Worm (Caenorhabditis elegans) whole organism, L2 larva: ENCODE results near the gene npp-15.

Experiments used
- C34F6.9 ChIP-seq: fragments of 150-350 bp; optimal IDR thresholded peaks from 2 replicates; lab custom pipeline; 2014; ENCODE audit warnings: missing biosample characterization, missing genetic modification characterization
- F13H6.1 ChIP-seq: sonication (generic microtip); optimal IDR thresholded peaks from 2 replicates; lab custom pipeline; 2016; ENCODE audit warnings: missing genetic modification characterization, missing compliant biosample characterization
- R02D3.7 ChIP-seq: fragments of 150-350 bp; optimal IDR thresholded peaks from 2 replicates; lab custom pipeline; 2014; ENCODE audit warnings: missing biosample characterization, missing genetic modification characterization
- Y55F3AM.14 ChIP-seq: fragments of 200-800 bp; sonication (Bioruptor generic); optimal IDR thresholded peaks from 2 replicates; lab custom pipeline; 2018; ENCODE audit warnings: mild to moderate bottlenecking, missing genetic modification characterization, missing compliant biosample characterization
- ZK546.5 ChIP-seq: sonication (generic microtip); optimal IDR thresholded peaks from 2 replicates; lab custom pipeline; 2017; ENCODE audit warnings: missing biosample characterization, missing genetic modification characterization
- alr-1 ChIP-seq: fragments of 150-350 bp; optimal IDR thresholded peaks from 2 replicates; lab custom pipeline; 2014; ENCODE audit warnings: missing biosample characterization, missing genetic modification characterization
- ama-1 ChIP-seq: fragments of 150-350 bp; optimal IDR thresholded peaks from 2 replicates; lab custom pipeline; 2018; ENCODE audit warnings: inconsistent platforms
- blmp-1 ChIP-seq: sonication (generic microtip); optimal IDR thresholded peaks from 2 replicates; lab custom pipeline; 2017; ENCODE audit warnings: missing genetic modification characterization, mild to moderate bottlenecking, missing compliant biosample characterization, antibody characterized with exemption, moderate library complexity; ENCODE audit not compliant: insufficient read depth
- ceh-16 ChIP-seq: fragments of 150-350 bp; optimal IDR thresholded peaks from 2 replicates; lab custom pipeline; 2014; ENCODE audit warnings: missing biosample characterization, missing genetic modification characterization
- ceh-82 ChIP-seq: fragments of 150-350 bp; optimal IDR thresholded peaks from 2 replicates; lab custom pipeline; 2014; ENCODE audit warnings: missing biosample characterization, missing genetic modification characterization
- crh-2 ChIP-seq: sonication (generic microtip); optimal IDR thresholded peaks from 2 replicates; lab custom pipeline; 2017; ENCODE audit warnings: missing biosample characterization, missing genetic modification characterization
- dmd-4 ChIP-seq: sonication (generic microtip); optimal IDR thresholded peaks from 2 replicates; lab custom pipeline; 2017; ENCODE audit warnings: missing biosample characterization, missing genetic modification characterization
- egl-27 ChIP-seq: sonication (generic microtip); optimal IDR thresholded peaks from 3 replicates; lab custom pipeline; 2017; ENCODE audit warnings: missing biosample characterization, missing genetic modification reagents, missing genetic modification characterization
- elt-1 ChIP-seq: fragments of 150-350 bp; optimal IDR thresholded peaks from 2 replicates; lab custom pipeline; 2014; ENCODE audit warnings: missing biosample characterization, missing genetic modification characterization
- elt-3 ChIP-seq: sonication (generic microtip); optimal IDR thresholded peaks from 2 replicates; lab custom pipeline; 2017; ENCODE audit warnings: missing biosample characterization, missing genetic modification characterization
- fos-1 ChIP-seq: fragments of 150-350 bp; optimal IDR thresholded peaks from 2 replicates; lab custom pipeline; 2014; ENCODE audit warnings: missing biosample characterization, missing genetic modification characterization
- gmeb-1 ChIP-seq: fragments of 150-350 bp; optimal IDR thresholded peaks from 2 replicates; lab custom pipeline; 2014; ENCODE audit warnings: missing biosample characterization, missing genetic modification characterization
- lin-11 ChIP-seq: fragments of 150-350 bp; sonication (generic microtip); optimal IDR thresholded peaks from 2 replicates; lab custom pipeline; 2014; ENCODE audit warnings: missing biosample characterization, missing genetic modification characterization, inconsistent platforms, mixed read lengths
- lin-13 ChIP-seq: fragments of 150-350 bp; optimal IDR thresholded peaks from 2 replicates; lab custom pipeline; 2014; ENCODE audit warnings: missing biosample characterization, missing genetic modification reagents, missing genetic modification characterization
- lin-39 ChIP-seq: fragments of 150-350 bp; optimal IDR thresholded peaks from 2 replicates; lab custom pipeline; 2014; ENCODE audit warnings: missing biosample characterization, missing genetic modification reagents, missing genetic modification characterization
- lsy-2 ChIP-seq, 2 experiments: fragments of 150-350 bp in 1 of 2; sonication (generic microtip) in 1 of 2; optimal IDR thresholded peaks; 2 replicates each; lab custom pipeline; 2014 to 2017; ENCODE audit warnings: missing biosample characterization in 2 of 2, missing genetic modification characterization in 2 of 2
- mab-5 ChIP-seq: fragments of 150-350 bp; optimal IDR thresholded peaks from 2 replicates; lab custom pipeline; 2014; ENCODE audit warnings: missing biosample characterization, missing genetic modification characterization
- mbf-1 ChIP-seq: sonication (generic microtip); optimal IDR thresholded peaks from 2 replicates; lab custom pipeline; 2017; ENCODE audit warnings: missing biosample characterization, missing genetic modification characterization
- mdl-1 ChIP-seq, 2 experiments: fragments of 150-350 bp in 1 of 2; sonication (generic microtip) in 1 of 2; optimal IDR thresholded peaks; 2 replicates each; lab custom pipeline; 2017; ENCODE audit warnings: missing biosample characterization in 2 of 2, missing genetic modification characterization in 2 of 2
- nhr-10 ChIP-seq: sonication (generic microtip); optimal IDR thresholded peaks from 2 replicates; lab custom pipeline; 2017; ENCODE audit warnings: missing biosample characterization, missing genetic modification characterization
- nhr-11 ChIP-seq: fragments of 150-350 bp; optimal IDR thresholded peaks from 2 replicates; lab custom pipeline; 2014; ENCODE audit warnings: missing biosample characterization, missing genetic modification characterization
- nhr-12 ChIP-seq: fragments of 150-350 bp; optimal IDR thresholded peaks from 2 replicates; lab custom pipeline; 2014; ENCODE audit warnings: missing biosample characterization, missing genetic modification characterization
- nhr-129 ChIP-seq: fragments of 150-350 bp; optimal IDR thresholded peaks from 2 replicates; lab custom pipeline; 2014; ENCODE audit warnings: missing biosample characterization, missing genetic modification characterization
- nhr-21 ChIP-seq: fragments of 150-350 bp; optimal IDR thresholded peaks from 2 replicates; lab custom pipeline; 2014; ENCODE audit warnings: missing biosample characterization, missing genetic modification characterization
- nhr-23 ChIP-seq: fragments of 150-350 bp; optimal IDR thresholded peaks from 2 replicates; lab custom pipeline; 2014; ENCODE audit warnings: missing biosample characterization, missing genetic modification reagents, missing genetic modification characterization
- nhr-237 ChIP-seq: fragments of 150-350 bp; optimal IDR thresholded peaks from 2 replicates; lab custom pipeline; 2014; ENCODE audit warnings: missing biosample characterization, missing genetic modification characterization
- nhr-6 ChIP-seq: fragments of 150-350 bp; optimal IDR thresholded peaks from 2 replicates; lab custom pipeline; 2014; ENCODE audit warnings: missing biosample characterization, missing genetic modification characterization
- nhr-77 ChIP-seq: fragments of 150-350 bp; optimal IDR thresholded peaks from 2 replicates; lab custom pipeline; 2014; ENCODE audit warnings: missing biosample characterization, missing genetic modification characterization
- peb-1 ChIP-seq: fragments of 150-350 bp; optimal IDR thresholded peaks from 2 replicates; lab custom pipeline; 2014; ENCODE audit warnings: missing biosample characterization, missing genetic modification characterization
- sem-4 ChIP-seq: fragments of 150-350 bp; optimal IDR thresholded peaks from 2 replicates; lab custom pipeline; 2014; ENCODE audit warnings: missing biosample characterization, missing genetic modification reagents, missing genetic modification characterization
- skn-1 ChIP-seq: sonication (generic microtip); optimal IDR thresholded peaks from 2 replicates; lab custom pipeline; 2017; ENCODE audit warnings: missing biosample characterization, missing genetic modification characterization
- sma-3 ChIP-seq: sonication (generic microtip); optimal IDR thresholded peaks from 2 replicates; lab custom pipeline; 2016; ENCODE audit warnings: missing genetic modification reagents, missing genetic modification characterization, missing compliant biosample characterization
- sma-9 ChIP-seq, 2 experiments: fragments of 150-350 bp in 1 of 2; sonication (generic microtip) in 1 of 2; optimal IDR thresholded peaks; 2 replicates each; lab custom pipeline; 2014 to 2016; ENCODE audit warnings: missing genetic modification characterization in 2 of 2, mild to moderate bottlenecking in 1 of 2, missing biosample characterization in 1 of 2, missing compliant biosample characterization in 1 of 2, missing genetic modification reagents in 1 of 2, moderate library complexity in 1 of 2
- unc-55 ChIP-seq: fragments of 150-350 bp; sonication (generic microtip); optimal IDR thresholded peaks from 3 replicates; lab custom pipeline; 2014; ENCODE audit warnings: missing biosample characterization, missing genetic modification reagents, missing genetic modification characterization
- unc-62 ChIP-seq: fragments of 150-350 bp; optimal IDR thresholded peaks from 2 replicates; lab custom pipeline; 2014; ENCODE audit warnings: missing biosample characterization, missing genetic modification reagents, missing genetic modification characterization
- ztf-1 ChIP-seq: fragments of 200-800 bp; sonication (Bioruptor generic); conservative IDR thresholded peaks from 2 replicates; pipeline ENCODE4 v1.3.6; 2022; ENCODE audit warnings: missing genetic modification characterization, missing compliant biosample characterization
- ztf-11 ChIP-seq: sonication (generic microtip); optimal IDR thresholded peaks from 2 replicates; lab custom pipeline; 2017; ENCODE audit warnings: missing biosample characterization, missing genetic modification characterization
- ztf-4 ChIP-seq: fragments of 150-350 bp; optimal IDR thresholded peaks from 2 replicates; lab custom pipeline; 2014; ENCODE audit warnings: missing biosample characterization, missing genetic modification characterization

The npp-15 gene

DNA sequence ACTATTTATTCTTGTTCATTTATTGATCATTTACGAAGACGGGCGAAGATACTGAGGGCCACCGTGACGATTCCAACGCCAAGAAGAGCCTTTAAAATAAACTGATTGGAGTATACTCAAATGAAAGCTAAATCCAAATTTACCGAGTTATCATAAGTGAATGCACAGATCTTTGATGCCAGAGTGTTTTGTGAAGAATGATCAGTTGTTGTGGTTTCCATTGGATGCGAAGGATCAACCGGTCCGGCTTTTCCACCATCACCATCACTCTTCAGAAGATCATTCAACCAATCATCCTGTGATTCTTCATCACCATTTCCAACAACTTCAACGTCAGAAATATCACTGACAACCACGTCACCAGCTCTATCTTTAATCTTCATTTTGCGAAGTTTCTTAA is 48.4 kb downstream of the npp-15 start:
- TF ChIP-seq nhr-23 (tag; lab: Kevin White, UChicago) (no peak), nhr-129 (tag; lab: Kevin White, UChicago) (no peak), F13H6.1 (tag; lab: Kevin White, UChicago) (peak; percentile 26), Y55F3AM.14 (GFP tag; lab: Kevin White, UChicago) (no peak), ztf-1 (no peak), ama-1 (lab: Kevin White, UChicago) (peak; percentile 24), mab-5 (tag; lab: Kevin White, UChicago) (no peak), crh-2 (no peak), nhr-21 (tag; lab: Kevin White, UChicago) (peak; percentile 45), ztf-11 (tag; lab: Kevin White, UChicago) (no peak), sma-9 (GFP tag; optimal IDR thresholded peaks at IDR 0.05; lab: Kevin White, UChicago) (peak; percentile 7), sma-9 (tag; optimal IDR thresholded peaks at IDR 0.05; lab: Kevin White, UChicago) (no peak), elt-1 (no peak), sma-3 (GFP tag; lab: Kevin White, UChicago) (peak; percentile 11), R02D3.7 (no peak), skn-1 (tag; lab: Kevin White, UChicago) (no peak), elt-3 (tag; lab: Kevin White, UChicago) (no peak)

DNA sequence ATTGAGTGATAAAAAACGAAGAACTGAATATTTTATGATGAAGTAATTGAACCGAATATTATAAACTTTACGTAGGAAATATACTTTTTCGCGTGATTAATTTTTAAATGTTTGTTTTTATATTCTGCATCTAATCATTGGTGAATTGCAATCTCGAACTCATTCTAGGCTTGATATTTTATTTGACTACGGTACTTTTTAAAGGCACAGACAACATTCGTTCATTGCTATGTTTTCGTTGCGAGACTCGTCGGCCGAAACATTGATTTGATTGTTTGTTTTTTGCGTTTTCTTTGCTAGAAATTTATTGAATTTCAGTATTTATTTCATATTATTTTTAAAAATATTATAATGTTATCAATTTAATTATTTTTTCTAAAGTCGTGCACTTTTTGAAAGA is 48.9 kb downstream of the npp-15 start, which contains the start of gene C06G4.4:
Gene C06G4.4, minus strand, starts transcription at position 36 of the 400 bp plus-strand sequence.
- TF ChIP-seq sem-4 (tag; lab: Kevin White, UChicago) (no peak), egl-27 (tag; lab: Kevin White, UChicago) (no peak), nhr-237 (tag; lab: Kevin White, UChicago) (no peak), nhr-6 (no peak), ama-1 (lab: Kevin White, UChicago) (no peak), unc-55 (no peak), Y55F3AM.14 (GFP tag; lab: Kevin White, UChicago) (no peak), R02D3.7 (no peak), C34F6.9 (no peak), nhr-129 (tag; lab: Kevin White, UChicago) (no peak), fos-1 (tag; lab: Kevin White, UChicago) (no peak), nhr-11 (tag; lab: Kevin White, UChicago) (no peak), dmd-4 (tag; lab: Kevin White, UChicago) (no peak), elt-1 (no peak), nhr-21 (tag; lab: Kevin White, UChicago) (no peak), lsy-2 (tag; optimal IDR thresholded peaks at IDR 0.05; lab: Kevin White, UChicago) (no peak), alr-1 (tag; lab: Kevin White, UChicago) (no peak), F13H6.1 (tag; lab: Kevin White, UChicago) (no peak), lin-11 (no peak)
- TF ChIP-seq, all 48 proteins: peak for 0

ce11 chrIII:7978289-7978688 is 49.4 kb downstream of the npp-15 start:
- peak; percentile 26 for TF ChIP-seq nhr-21 (tag; lab: Kevin White, UChicago)
- TF ChIP-seq ceh-82 (tag; lab: Kevin White, UChicago): no peak
- TF ChIP-seq unc-62 (GFP tag; lab: Kevin White, UChicago): no peak
- no peak for TF ChIP-seq sma-3 (GFP tag; lab: Kevin White, UChicago)
- no peak for TF ChIP-seq elt-1

ce11 chrIII:7978723-7979122 is 49.9 kb downstream of the npp-15 start:
- TF ChIP-seq elt-1: no peak
- TF ChIP-seq ztf-11 (tag; lab: Kevin White, UChicago): no peak
- TF ChIP-seq sem-4 (tag; lab: Kevin White, UChicago): no peak
- no peak for TF ChIP-seq ZK546.5
- peak; percentile 70 for TF ChIP-seq F13H6.1 (tag; lab: Kevin White, UChicago)
- TF ChIP-seq R02D3.7: no peak
- no peak for TF ChIP-seq skn-1 (tag; lab: Kevin White, UChicago)
- TF ChIP-seq ztf-4 (tag; lab: Kevin White, UChicago): peak; percentile 30
- TF ChIP-seq nhr-23 (tag; lab: Kevin White, UChicago): no peak
- peak in 1 of 2 experiments; percentile 2 for TF ChIP-seq mdl-1 (tag; optimal IDR thresholded peaks at IDR 0.05; lab: Kevin White, UChicago)
- TF ChIP-seq lin-13 (GFP tag; lab: Kevin White, UChicago): peak; percentile 33
- no peak for TF ChIP-seq nhr-77 (tag; lab: Kevin White, UChicago)
- no peak for TF ChIP-seq ceh-16 (tag; lab: Kevin White, UChicago)
- no peak for TF ChIP-seq ztf-1
- TF ChIP-seq crh-2: peak; percentile 73
- TF ChIP-seq gmeb-1: peak; percentile 32
- no peak for TF ChIP-seq peb-1
- no peak for TF ChIP-seq nhr-11 (tag; lab: Kevin White, UChicago)
- peak; percentile 14 for TF ChIP-seq mab-5 (tag; lab: Kevin White, UChicago)
- TF ChIP-seq fos-1 (tag; lab: Kevin White, UChicago): peak; percentile 20
- TF ChIP-seq elt-3 (tag; lab: Kevin White, UChicago): no peak
- TF ChIP-seq lsy-2 (tag; optimal IDR thresholded peaks at IDR 0.05; lab: Kevin White, UChicago): peak in 1 of 2 experiments; percentile 64
- peak; percentile 9 for TF ChIP-seq blmp-1 (tag; lab: Kevin White, UChicago)
- no peak for TF ChIP-seq alr-1 (tag; lab: Kevin White, UChicago)
- no peak for TF ChIP-seq egl-27 (tag; lab: Kevin White, UChicago)
- TF ChIP-seq lin-39 (tag; lab: Kevin White, UChicago): no peak
- no peak for TF ChIP-seq nhr-10 (tag; lab: Kevin White, UChicago)
- TF ChIP-seq mbf-1 (tag; lab: Kevin White, UChicago): no peak
- no peak for TF ChIP-seq dmd-4 (tag; lab: Kevin White, UChicago)
- TF ChIP-seq ceh-82 (tag; lab: Kevin White, UChicago): no peak
- TF ChIP-seq nhr-237 (tag; lab: Kevin White, UChicago): no peak
- peak; percentile 54 for TF ChIP-seq nhr-129 (tag; lab: Kevin White, UChicago)
- peak; percentile 43 for TF ChIP-seq unc-55
- no peak for TF ChIP-seq nhr-12 (tag; lab: Kevin White, UChicago)
